Fruit fly (Drosophila melanogaster) whole organism, pupa: ENCODE measurements around the gene CG15263.

ENCODE experiments used
- CG10348 ChIP-seq: fragments of 200-800 bp; sonication (Bioruptor generic); IDR thresholded peaks from 2 replicates; pipeline ENCODE4 v1.3.6; 2022; ENCODE audit warnings: missing biosample characterization, missing genetic modification characterization
- CG12605 ChIP-seq: fragments of 200-800 bp; sonication (Bioruptor generic); IDR thresholded peaks from 2 replicates; pipeline ENCODE4 v1.3.6; 2022; ENCODE audit warnings: missing biosample characterization, missing genetic modification characterization
- CG13204 ChIP-seq: fragments of 200-800 bp; sonication (Bioruptor generic); optimal IDR thresholded peaks from 2 replicates; lab custom pipeline; 2018; ENCODE audit warnings: missing biosample characterization, mild to moderate bottlenecking, missing genetic modification characterization, moderate library complexity
- CG14655 ChIP-seq: fragments of 200-800 bp; sonication (Bioruptor generic); optimal IDR thresholded peaks from 3 replicates; lab custom pipeline; 2017; ENCODE audit warnings: mild to moderate bottlenecking, missing biosample characterization, missing genetic modification reagents, missing genetic modification characterization
- CG15710 ChIP-seq: fragments of 200-800 bp; sonication (Bioruptor generic); optimal IDR thresholded peaks from 2 replicates; lab custom pipeline; 2018; ENCODE audit warnings: missing biosample characterization, mild to moderate bottlenecking, missing genetic modification characterization, moderate library complexity
- CG17806 ChIP-seq: fragments of 200-800 bp; sonication (Bioruptor generic); optimal IDR thresholded peaks from 2 replicates; lab custom pipeline; 2018; ENCODE audit warnings: missing biosample characterization, mild to moderate bottlenecking, missing genetic modification characterization, moderate library complexity
- CG32121 ChIP-seq: fragments of 200-800 bp; sonication (Bioruptor generic); IDR thresholded peaks from 2 replicates; pipeline ENCODE4 v1.3.6; 2022; ENCODE audit warnings: missing biosample characterization, missing genetic modification characterization
- CG34367 ChIP-seq: fragments of 200-800 bp; sonication (Bioruptor generic); optimal IDR thresholded peaks from 2 replicates; lab custom pipeline; 2018; ENCODE audit warnings: missing biosample characterization, mild to moderate bottlenecking, missing genetic modification characterization
- CG4496 ChIP-seq: fragments of 200-800 bp; sonication (Bioruptor generic); IDR thresholded peaks from 3 replicates; pipeline ENCODE4 v1.3.6; 2022; ENCODE audit warnings: missing biosample characterization, missing genetic modification characterization
- CG8159 ChIP-seq: fragments of 200-800 bp; sonication (Bioruptor generic); optimal IDR thresholded peaks from 3 replicates; lab custom pipeline; 2018; ENCODE audit warnings: missing biosample characterization, mild to moderate bottlenecking, missing genetic modification characterization, moderate library complexity
- CG8301 ChIP-seq: fragments of 200-800 bp; sonication (Bioruptor generic); optimal IDR thresholded peaks from 2 replicates; lab custom pipeline; 2018; ENCODE audit warnings: missing biosample characterization, mild to moderate bottlenecking, missing genetic modification characterization
- CG9948 ChIP-seq: fragments of 200-800 bp; sonication (Bioruptor generic); optimal IDR thresholded peaks from 2 replicates; lab custom pipeline; 2018; ENCODE audit warnings: missing biosample characterization, mild to moderate bottlenecking, missing genetic modification characterization, moderate library complexity
- D1 ChIP-seq: fragments of 200-800 bp; sonication (Bioruptor generic); optimal IDR thresholded peaks from 2 replicates; lab custom pipeline; 2018; ENCODE audit warnings: missing biosample characterization, mild to moderate bottlenecking, missing genetic modification characterization, moderate library complexity
- EcR ChIP-seq: fragments of 200-800 bp; sonication (Bioruptor generic); optimal IDR thresholded peaks from 3 replicates; lab custom pipeline; 2019; ENCODE audit warnings: missing biosample characterization, missing genetic modification characterization, mild to moderate bottlenecking, moderate library complexity, missing genetic modification reagents
- Ets98B ChIP-seq: fragments of 200-800 bp; sonication (Bioruptor generic); IDR thresholded peaks from 2 replicates; pipeline ENCODE4 v1.3.6; 2022; ENCODE audit warnings: missing biosample characterization, missing genetic modification characterization
- Pif1A ChIP-seq: fragments of 200-800 bp; sonication (Bioruptor generic); optimal IDR thresholded peaks from 3 replicates; lab custom pipeline; 2016; ENCODE audit warnings: missing biosample characterization, missing genetic modification characterization
- Pif1B ChIP-seq: fragments of 200-800 bp; sonication (Bioruptor generic); optimal IDR thresholded peaks from 3 replicates; lab custom pipeline; 2016; ENCODE audit warnings: missing biosample characterization, missing genetic modification characterization
- Snoo ChIP-seq: fragments of 200-800 bp; sonication (Bioruptor generic); optimal IDR thresholded peaks from 3 replicates; lab custom pipeline; 2017; ENCODE audit warnings: missing biosample characterization, mild to moderate bottlenecking, missing genetic modification characterization, inconsistent platforms
- fd96Ca ChIP-seq: fragments of 200-800 bp; sonication (Bioruptor generic); IDR thresholded peaks from 3 replicates; pipeline ENCODE4 v1.3.6; 2022; ENCODE audit warnings: missing biosample characterization, missing genetic modification characterization
- gl ChIP-seq: fragments of 200-800 bp; sonication (Bioruptor generic); optimal IDR thresholded peaks from 2 replicates; lab custom pipeline; 2018; ENCODE audit warnings: missing biosample characterization, mild to moderate bottlenecking, missing genetic modification characterization
- rn ChIP-seq: fragments of 200-800 bp; sonication (Bioruptor generic); IDR thresholded peaks from 2 replicates; pipeline ENCODE4 v1.3.6; 2022; ENCODE audit warnings: missing biosample characterization, missing genetic modification characterization

The CG15263 gene

DNA sequence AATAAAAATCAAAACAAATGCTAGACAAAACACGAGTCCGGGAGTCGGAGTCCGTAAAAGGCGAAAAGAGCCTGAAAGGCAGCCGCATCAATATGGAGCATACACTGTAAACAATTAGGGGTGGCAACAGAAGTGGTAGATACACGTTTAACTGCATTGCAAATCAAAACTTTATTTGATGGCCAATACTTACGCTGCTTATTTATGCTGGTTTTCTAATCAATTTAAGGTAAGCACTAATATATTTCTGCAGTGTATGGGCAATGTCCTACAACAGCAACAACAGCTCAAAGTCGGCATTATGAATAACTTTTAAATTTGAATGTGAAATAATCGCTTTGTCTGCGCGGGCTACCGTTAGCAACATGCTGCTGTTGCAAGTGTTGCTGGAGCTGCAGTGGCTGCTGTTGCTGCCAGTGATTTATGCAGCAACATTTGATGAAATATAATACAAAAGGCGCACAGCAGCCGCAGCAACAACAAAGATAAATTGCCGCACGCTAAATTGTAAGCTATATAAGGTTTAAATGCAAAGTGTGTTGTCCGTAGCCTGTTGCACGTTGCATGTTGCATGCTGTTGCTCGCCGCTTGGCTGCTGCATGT is 11.2 kb upstream of the CG15263 start:
- 0 out of 3 replicates have a peak, but pooled peaks have one; percentile 28 for TF ChIP-seq fd96Ca (GFP tag; lab: Robert Waterston, UW)
- TF ChIP-seq CG15710: peak; percentile 22
- TF ChIP-seq rn (GFP tag; lab: Robert Waterston, UW): no peak; the same call in 1 of the 2 replicates
- TF ChIP-seq Pif1A: no peak
- TF ChIP-seq CG8159 (tag; lab: Kevin White, UChicago): peak; percentile 4
- peak; percentile 37 for TF ChIP-seq CG17806 (tag; lab: Kevin White, UChicago)
- peak; percentile 43; the same call in 1 of the 2 replicates for TF ChIP-seq Ets98B (GFP tag; lab: Robert Waterston, UW)
- TF ChIP-seq CG9948 (tag; lab: Kevin White, UChicago): peak; percentile 7

DNA sequence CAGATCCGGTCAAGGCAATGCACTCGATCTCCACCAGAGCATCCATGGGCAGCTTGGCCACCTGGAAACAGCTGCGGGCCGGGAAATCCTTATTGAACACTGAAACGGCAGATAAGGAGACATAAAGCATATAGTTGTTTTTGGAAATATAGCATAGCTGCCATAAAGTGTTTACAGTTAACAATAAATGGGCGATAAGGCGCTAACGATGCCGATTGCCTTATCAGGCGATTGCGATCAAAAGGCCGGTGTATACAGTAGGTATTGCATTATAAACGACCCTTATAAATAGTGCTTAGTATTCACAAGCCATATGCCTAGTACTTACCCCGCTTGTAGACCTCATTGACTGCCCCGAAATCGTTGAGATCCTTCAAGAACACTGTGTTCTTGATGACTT is 10.5 kb upstream of the CG15263 start:
- TF ChIP-seq D1 (tag; lab: Kevin White, UChicago) (no peak), CG14655 (GFP tag; lab: Kevin White, UChicago) (no peak)

DNA sequence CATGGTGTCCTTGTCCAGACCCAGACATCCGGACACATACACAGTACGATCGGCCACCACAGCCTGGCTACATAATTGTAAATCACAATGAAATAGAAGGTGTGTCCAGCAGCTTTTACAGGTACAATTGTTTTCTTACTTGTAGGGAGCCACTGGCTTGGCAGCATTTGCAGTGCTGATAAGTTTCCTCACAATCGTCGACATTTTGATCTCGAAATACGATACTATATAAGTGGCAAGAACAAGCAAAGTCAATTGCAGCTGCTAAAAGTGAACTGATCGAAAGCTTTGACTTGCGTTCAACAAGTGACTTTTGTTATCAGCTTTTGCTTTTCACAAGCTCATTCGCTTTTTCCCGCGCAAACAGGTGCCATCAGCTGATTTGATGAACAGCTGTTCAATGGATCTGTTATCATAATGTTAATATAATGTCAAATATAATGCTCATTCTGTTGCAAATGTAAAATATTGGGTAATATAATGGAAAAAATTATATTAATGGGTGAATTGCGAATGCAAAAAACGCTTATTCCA is 9.9 kb upstream of the CG15263 start, which contains the start of gene UK114:
Gene UK114, minus strand, starts transcription at position 309 of the 534 bp plus-strand sequence.
- TF ChIP-seq CG13204 (GFP tag; lab: Kevin White, UChicago): no peak
- TF ChIP-seq D1 (tag; lab: Kevin White, UChicago): no peak
- TF ChIP-seq rn (GFP tag; lab: Robert Waterston, UW): no peak
- no peak for TF ChIP-seq gl
- no peak for TF ChIP-seq Pif1B (GFP tag; lab: Kevin White, UChicago)
- TF ChIP-seq CG15710: no peak
- TF ChIP-seq fd96Ca (GFP tag; lab: Robert Waterston, UW): no peak
- no peak for TF ChIP-seq CG9948 (tag; lab: Kevin White, UChicago)

DNA sequence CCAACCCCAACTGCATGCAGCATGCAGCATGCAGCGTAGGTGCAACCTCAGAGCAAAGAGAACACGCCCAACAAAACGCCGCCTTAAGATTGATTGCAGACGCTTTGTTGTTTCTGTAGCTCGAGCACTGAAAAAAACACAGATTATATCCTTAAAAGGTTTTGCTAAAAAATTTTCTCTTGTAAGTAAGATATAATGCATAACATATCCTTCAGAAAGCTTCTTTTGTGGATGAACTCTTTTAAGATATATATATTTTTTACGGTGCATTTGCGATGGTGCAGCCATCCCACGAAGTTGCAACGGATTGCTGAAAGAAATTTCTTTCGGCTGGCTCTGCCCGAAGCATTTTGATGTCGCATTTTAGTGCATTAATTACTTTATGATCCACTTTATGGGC is 9.0 kb upstream of the CG15263 start:
- TF ChIP-seq CG9948 (tag; lab: Kevin White, UChicago) (peak; percentile 32), Pif1B (GFP tag; lab: Kevin White, UChicago) (peak; percentile 32), fd96Ca (GFP tag; lab: Robert Waterston, UW) (0 out of 3 replicates have a peak, but pooled peaks have one; percentile 8), Ets98B (GFP tag; lab: Robert Waterston, UW) (no peak), D1 (tag; lab: Kevin White, UChicago) (no peak), CG17806 (tag; lab: Kevin White, UChicago) (peak; percentile 52), CG8301 (no peak), CG32121 (GFP tag; lab: Robert Waterston, UW) (peak; percentile 29; the same call in 1 of the 2 replicates), CG34367 (peak; percentile 27), rn (GFP tag; lab: Robert Waterston, UW) (no peak; the same call in 1 of the 2 replicates), gl (no peak), CG15710 (peak; percentile 39), CG13204 (GFP tag; lab: Kevin White, UChicago) (no peak), CG12605 (no peak), EcR (GFP tag; lab: Kevin White, UChicago) (no peak), CG14655 (GFP tag; lab: Kevin White, UChicago) (no peak), Pif1A (peak; percentile 36), Snoo (tag; lab: Kevin White, UChicago) (peak; percentile 43), CG8159 (tag; lab: Kevin White, UChicago) (peak; percentile 57), CG4496 (GFP tag; lab: Robert Waterston, UW) (0 out of 3 replicates have a peak, but pooled peaks have one; percentile 24), CG10348 (no peak)

DNA sequence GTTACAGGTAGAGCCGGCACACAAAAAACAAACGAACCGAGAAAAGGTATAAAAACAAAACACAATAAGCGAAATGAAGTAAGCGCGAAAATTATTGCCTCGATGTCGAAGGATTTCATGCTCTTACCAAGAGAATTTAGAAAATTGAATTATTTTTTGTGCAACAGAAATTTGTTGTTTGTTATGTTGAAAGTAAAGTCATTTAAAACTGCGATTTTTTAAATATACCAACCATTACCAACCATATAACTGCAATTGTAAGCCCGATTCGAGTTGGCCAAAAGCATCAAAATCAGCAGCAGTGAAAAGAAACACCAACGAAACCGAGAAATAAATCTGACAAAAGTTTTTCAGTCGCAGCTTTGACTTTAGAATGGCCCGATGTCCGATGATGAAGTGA is 3.8 kb upstream of the CG15263 start:
- no peak for TF ChIP-seq CG13204 (GFP tag; lab: Kevin White, UChicago)
- peak; percentile 39 for TF ChIP-seq Snoo (tag; lab: Kevin White, UChicago)
- TF ChIP-seq, all 21 proteins: peak for 1

DNA sequence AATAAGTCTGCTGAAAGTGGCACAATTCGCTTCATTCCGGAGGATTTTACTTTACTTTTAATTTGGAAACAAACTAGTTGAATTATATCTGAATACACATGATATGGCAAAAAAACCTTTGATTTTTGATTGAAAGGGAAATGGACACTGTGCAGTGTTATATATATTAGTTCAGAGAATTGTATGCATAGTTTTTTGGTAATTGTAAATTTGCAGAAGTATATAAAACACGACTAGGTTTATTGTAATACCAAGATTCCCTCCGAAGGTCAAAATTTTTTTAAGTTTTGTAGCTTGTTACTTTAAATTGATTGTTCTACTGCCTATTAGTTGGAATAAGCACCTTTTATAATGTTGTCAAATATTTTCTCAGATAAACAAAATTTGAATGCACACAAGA is 7.3 kb downstream of the CG15263 start, which contains the start of gene CG15260:
Gene CG15260, minus strand, starts transcription at position 101 of the 400 bp plus-strand sequence.
- TF ChIP-seq Pif1B (GFP tag; lab: Kevin White, UChicago) (no peak), CG14655 (GFP tag; lab: Kevin White, UChicago) (no peak), CG8159 (tag; lab: Kevin White, UChicago) (no peak), Snoo (tag; lab: Kevin White, UChicago) (no peak), CG4496 (GFP tag; lab: Robert Waterston, UW) (no peak), CG13204 (GFP tag; lab: Kevin White, UChicago) (no peak), fd96Ca (GFP tag; lab: Robert Waterston, UW) (no peak), CG8301 (no peak)

DNA sequence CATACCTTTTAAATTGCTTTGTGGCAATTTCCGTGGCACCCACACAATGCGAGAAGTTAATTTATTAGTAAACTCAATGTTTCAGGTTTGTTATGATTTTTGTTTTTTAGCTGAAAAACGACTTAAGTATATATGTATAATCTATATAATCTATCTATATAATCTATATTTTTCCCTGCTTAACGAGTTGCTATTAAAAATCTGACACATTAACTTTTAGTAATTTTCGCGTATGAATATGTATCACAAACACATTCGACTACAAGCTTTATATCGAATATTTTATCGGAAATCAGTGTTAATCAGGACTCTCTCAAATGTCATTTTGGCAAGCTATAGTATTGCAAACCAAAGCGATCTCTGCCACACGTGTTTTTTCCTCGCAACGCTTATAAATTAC is 12.7 kb downstream of the CG15263 start, which contains the start of gene CG15262:
Gene CG15262, plus strand, starts transcription at position 301 of the 400 bp plus-strand sequence.
- TF ChIP-seq CG15710 (no peak), CG10348 (no peak), CG4496 (GFP tag; lab: Robert Waterston, UW) (no peak), EcR (GFP tag; lab: Kevin White, UChicago) (no peak), Ets98B (GFP tag; lab: Robert Waterston, UW) (no peak), CG34367 (no peak)
